Fruit fly (Drosophila melanogaster) whole organism, pupa: ENCODE data around the gene CG33995.

ENCODE experiments used
- CG10348 ChIP-seq: fragments of 200-800 bp; sonication (Bioruptor generic); IDR thresholded peaks from 2 replicates; pipeline ENCODE4 v1.3.6; 2022; ENCODE audit warnings: missing biosample characterization, missing genetic modification characterization
- CG12605 ChIP-seq: fragments of 200-800 bp; sonication (Bioruptor generic); IDR thresholded peaks from 2 replicates; pipeline ENCODE4 v1.3.6; 2022; ENCODE audit warnings: missing biosample characterization, missing genetic modification characterization
- CG13204 ChIP-seq: fragments of 200-800 bp; sonication (Bioruptor generic); optimal IDR thresholded peaks from 2 replicates; lab custom pipeline; 2018; ENCODE audit warnings: missing biosample characterization, mild to moderate bottlenecking, missing genetic modification characterization, moderate library complexity
- CG14655 ChIP-seq: fragments of 200-800 bp; sonication (Bioruptor generic); optimal IDR thresholded peaks from 3 replicates; lab custom pipeline; 2017; ENCODE audit warnings: mild to moderate bottlenecking, missing biosample characterization, missing genetic modification reagents, missing genetic modification characterization
- CG15710 ChIP-seq: fragments of 200-800 bp; sonication (Bioruptor generic); optimal IDR thresholded peaks from 2 replicates; lab custom pipeline; 2018; ENCODE audit warnings: missing biosample characterization, mild to moderate bottlenecking, missing genetic modification characterization, moderate library complexity
- CG17806 ChIP-seq: fragments of 200-800 bp; sonication (Bioruptor generic); optimal IDR thresholded peaks from 2 replicates; lab custom pipeline; 2018; ENCODE audit warnings: missing biosample characterization, mild to moderate bottlenecking, missing genetic modification characterization, moderate library complexity
- CG32121 ChIP-seq: fragments of 200-800 bp; sonication (Bioruptor generic); IDR thresholded peaks from 2 replicates; pipeline ENCODE4 v1.3.6; 2022; ENCODE audit warnings: missing biosample characterization, missing genetic modification characterization
- CG34367 ChIP-seq: fragments of 200-800 bp; sonication (Bioruptor generic); optimal IDR thresholded peaks from 2 replicates; lab custom pipeline; 2018; ENCODE audit warnings: missing biosample characterization, mild to moderate bottlenecking, missing genetic modification characterization
- CG4496 ChIP-seq: fragments of 200-800 bp; sonication (Bioruptor generic); IDR thresholded peaks from 3 replicates; pipeline ENCODE4 v1.3.6; 2022; ENCODE audit warnings: missing biosample characterization, missing genetic modification characterization
- CG8159 ChIP-seq: fragments of 200-800 bp; sonication (Bioruptor generic); optimal IDR thresholded peaks from 3 replicates; lab custom pipeline; 2018; ENCODE audit warnings: missing biosample characterization, mild to moderate bottlenecking, missing genetic modification characterization, moderate library complexity
- CG8301 ChIP-seq: fragments of 200-800 bp; sonication (Bioruptor generic); optimal IDR thresholded peaks from 2 replicates; lab custom pipeline; 2018; ENCODE audit warnings: missing biosample characterization, mild to moderate bottlenecking, missing genetic modification characterization
- CG9948 ChIP-seq: fragments of 200-800 bp; sonication (Bioruptor generic); optimal IDR thresholded peaks from 2 replicates; lab custom pipeline; 2018; ENCODE audit warnings: missing biosample characterization, mild to moderate bottlenecking, missing genetic modification characterization, moderate library complexity
- D1 ChIP-seq: fragments of 200-800 bp; sonication (Bioruptor generic); optimal IDR thresholded peaks from 2 replicates; lab custom pipeline; 2018; ENCODE audit warnings: missing biosample characterization, mild to moderate bottlenecking, missing genetic modification characterization, moderate library complexity
- EcR ChIP-seq: fragments of 200-800 bp; sonication (Bioruptor generic); optimal IDR thresholded peaks from 3 replicates; lab custom pipeline; 2019; ENCODE audit warnings: missing biosample characterization, missing genetic modification characterization, mild to moderate bottlenecking, moderate library complexity, missing genetic modification reagents
- Ets98B ChIP-seq: fragments of 200-800 bp; sonication (Bioruptor generic); IDR thresholded peaks from 2 replicates; pipeline ENCODE4 v1.3.6; 2022; ENCODE audit warnings: missing biosample characterization, missing genetic modification characterization
- Pif1A ChIP-seq: fragments of 200-800 bp; sonication (Bioruptor generic); optimal IDR thresholded peaks from 3 replicates; lab custom pipeline; 2016; ENCODE audit warnings: missing biosample characterization, missing genetic modification characterization
- Pif1B ChIP-seq: fragments of 200-800 bp; sonication (Bioruptor generic); optimal IDR thresholded peaks from 3 replicates; lab custom pipeline; 2016; ENCODE audit warnings: missing biosample characterization, missing genetic modification characterization
- Snoo ChIP-seq: fragments of 200-800 bp; sonication (Bioruptor generic); optimal IDR thresholded peaks from 3 replicates; lab custom pipeline; 2017; ENCODE audit warnings: missing biosample characterization, mild to moderate bottlenecking, missing genetic modification characterization, inconsistent platforms
- fd96Ca ChIP-seq: fragments of 200-800 bp; sonication (Bioruptor generic); IDR thresholded peaks from 3 replicates; pipeline ENCODE4 v1.3.6; 2022; ENCODE audit warnings: missing biosample characterization, missing genetic modification characterization
- gl ChIP-seq: fragments of 200-800 bp; sonication (Bioruptor generic); optimal IDR thresholded peaks from 2 replicates; lab custom pipeline; 2018; ENCODE audit warnings: missing biosample characterization, mild to moderate bottlenecking, missing genetic modification characterization
- rn ChIP-seq: fragments of 200-800 bp; sonication (Bioruptor generic); IDR thresholded peaks from 2 replicates; pipeline ENCODE4 v1.3.6; 2022; ENCODE audit warnings: missing biosample characterization, missing genetic modification characterization

The CG33995 gene

dm6 chr2L:5080225-5080867, 37.3 kb downstream of the CG33995 start:
- peak; percentile 70; the same call in 1 of the 3 replicates for TF ChIP-seq CG4496 (GFP tag; lab: Robert Waterston, UW)
- TF ChIP-seq Pif1B: peak; percentile 73
- TF ChIP-seq CG8159 (tag; lab: Kevin White, UChicago): peak; percentile 93
- TF ChIP-seq CG8301 (tag; lab: Kevin White, UChicago): peak; percentile 92
- peak; percentile 95 for TF ChIP-seq CG14655 (GFP tag; lab: Kevin White, UChicago)
- no peak for TF ChIP-seq Snoo (tag; lab: Kevin White, UChicago)
- peak; percentile 85 for TF ChIP-seq CG17806 (tag; lab: Kevin White, UChicago)
- peak; percentile 90 for TF ChIP-seq CG32121
- peak; percentile 48 for TF ChIP-seq CG13204 (GFP tag; lab: Kevin White, UChicago)
- no peak for TF ChIP-seq CG10348 (GFP tag; lab: Robert Waterston, UW)
- peak; percentile 66 for TF ChIP-seq Ets98B (GFP tag; lab: Robert Waterston, UW)
- peak; percentile 37 for TF ChIP-seq gl
- peak; percentile 62 for TF ChIP-seq EcR (GFP tag; lab: Kevin White, UChicago)
- peak; percentile 76; the same call in 1 of the 2 replicates for TF ChIP-seq CG12605 (GFP tag; lab: Robert Waterston, UW)
- peak; percentile 87 for TF ChIP-seq CG9948 (tag; lab: Kevin White, UChicago)
- TF ChIP-seq fd96Ca (GFP tag; lab: Robert Waterston, UW): peak; percentile 70; the same call in 2 of the 3 replicates
- TF ChIP-seq CG34367 (tag; lab: Kevin White, UChicago): peak; percentile 80
- TF ChIP-seq Pif1A (GFP tag; lab: Kevin White, UChicago): peak; percentile 67
- TF ChIP-seq D1 (tag; lab: Kevin White, UChicago): peak; percentile 85
- TF ChIP-seq CG15710 (tag; lab: Kevin White, UChicago): peak; percentile 87
- TF ChIP-seq rn: no peak; the same call in none of the 2 replicates

- no peak for TF ChIP-seq CG12605 (GFP tag; lab: Robert Waterston, UW)
- peak; percentile 5 for TF ChIP-seq EcR (GFP tag; lab: Kevin White, UChicago)
- peak; percentile 14; the same call in 1 of the 2 replicates for TF ChIP-seq CG32121
- peak; percentile 5 for TF ChIP-seq Pif1A (GFP tag; lab: Kevin White, UChicago)
Measured at dm6 chr2L:5084586-5085257, 41.7 kb downstream of the CG33995 start.

dm6 chr2L:5085561-5085960, 42.5 kb downstream of the CG33995 start:
- no peak for TF ChIP-seq CG34367 (tag; lab: Kevin White, UChicago)
- peak; percentile 1 for TF ChIP-seq Pif1B
- peak; percentile 53 for TF ChIP-seq Pif1A (GFP tag; lab: Kevin White, UChicago)
- peak; percentile 20 for TF ChIP-seq CG17806 (tag; lab: Kevin White, UChicago)
- TF ChIP-seq CG8159 (tag; lab: Kevin White, UChicago): no peak
- no peak for TF ChIP-seq D1 (tag; lab: Kevin White, UChicago)
- peak; percentile 24 for TF ChIP-seq CG8301 (tag; lab: Kevin White, UChicago)
- TF ChIP-seq rn: no peak
- peak; percentile 36 for TF ChIP-seq Snoo (tag; lab: Kevin White, UChicago)
- TF ChIP-seq CG15710 (tag; lab: Kevin White, UChicago): peak; percentile 22
- TF ChIP-seq CG4496 (GFP tag; lab: Robert Waterston, UW): no peak
- TF ChIP-seq CG14655 (GFP tag; lab: Kevin White, UChicago): peak; percentile 1
- TF ChIP-seq gl: no peak
- no peak for TF ChIP-seq CG10348 (GFP tag; lab: Robert Waterston, UW)
- no peak for TF ChIP-seq EcR (GFP tag; lab: Kevin White, UChicago)
- TF ChIP-seq CG12605 (GFP tag; lab: Robert Waterston, UW): no peak
- TF ChIP-seq CG13204 (GFP tag; lab: Kevin White, UChicago): no peak
- TF ChIP-seq CG32121: 0 out of 2 replicates have a peak, but pooled peaks have one; percentile 29
- peak; percentile 20 for TF ChIP-seq CG9948 (tag; lab: Kevin White, UChicago)
- TF ChIP-seq Ets98B (GFP tag; lab: Robert Waterston, UW): peak; percentile 31; the same call in 1 of the 2 replicates
- no peak for TF ChIP-seq fd96Ca (GFP tag; lab: Robert Waterston, UW)

- TF ChIP-seq CG12605 (GFP tag; lab: Robert Waterston, UW) (peak; percentile 71), CG10348 (GFP tag; lab: Robert Waterston, UW) (no peak), CG9948 (tag; lab: Kevin White, UChicago) (peak; percentile 83), fd96Ca (GFP tag; lab: Robert Waterston, UW) (peak; percentile 69; the same call in 2 of the 3 replicates), Snoo (tag; lab: Kevin White, UChicago) (peak; percentile 84), Pif1B (peak; percentile 92), CG17806 (tag; lab: Kevin White, UChicago) (peak; percentile 81), CG14655 (GFP tag; lab: Kevin White, UChicago) (peak; percentile 86), CG34367 (tag; lab: Kevin White, UChicago) (peak; percentile 78), D1 (tag; lab: Kevin White, UChicago) (peak; percentile 76), rn (no peak), CG8159 (tag; lab: Kevin White, UChicago) (peak; percentile 87), CG4496 (GFP tag; lab: Robert Waterston, UW) (peak; percentile 81), gl (peak; percentile 72), CG15710 (tag; lab: Kevin White, UChicago) (peak; percentile 85), Ets98B (GFP tag; lab: Robert Waterston, UW) (peak; percentile 55), CG13204 (GFP tag; lab: Kevin White, UChicago) (peak; percentile 66), EcR (GFP tag; lab: Kevin White, UChicago) (peak; percentile 13), Pif1A (GFP tag; lab: Kevin White, UChicago) (peak; percentile 90), CG8301 (tag; lab: Kevin White, UChicago) (peak; percentile 83), CG32121 (peak; percentile 62)
Measured at dm6 chr2L:5086905-5087522, 43.9 kb downstream of the CG33995 start.
